Worm (Caenorhabditis elegans) whole organism, L4/young adult: ENCODE measurements around the gene aptf-2.

ENCODE experiments used
- W03F9.2 ChIP-seq: fragments of 150-350 bp; optimal IDR thresholded peaks from 2 replicates; lab custom pipeline; 2014; ENCODE audit warnings: missing biosample characterization, missing genetic modification characterization
- dao-5 ChIP-seq: sonication (generic microtip); optimal IDR thresholded peaks from 2 replicates; lab custom pipeline; 2016; ENCODE audit warnings: missing genotype, missing genetic modification characterization, moderate library complexity, missing compliant biosample characterization
- him-1 ChIP-seq: sonication (generic microtip); optimal IDR thresholded peaks from 2 replicates; lab custom pipeline; 2016; ENCODE audit warnings: missing genotype, missing genetic modification reagents, missing genetic modification characterization, missing compliant biosample characterization

The aptf-2 gene

DNA sequence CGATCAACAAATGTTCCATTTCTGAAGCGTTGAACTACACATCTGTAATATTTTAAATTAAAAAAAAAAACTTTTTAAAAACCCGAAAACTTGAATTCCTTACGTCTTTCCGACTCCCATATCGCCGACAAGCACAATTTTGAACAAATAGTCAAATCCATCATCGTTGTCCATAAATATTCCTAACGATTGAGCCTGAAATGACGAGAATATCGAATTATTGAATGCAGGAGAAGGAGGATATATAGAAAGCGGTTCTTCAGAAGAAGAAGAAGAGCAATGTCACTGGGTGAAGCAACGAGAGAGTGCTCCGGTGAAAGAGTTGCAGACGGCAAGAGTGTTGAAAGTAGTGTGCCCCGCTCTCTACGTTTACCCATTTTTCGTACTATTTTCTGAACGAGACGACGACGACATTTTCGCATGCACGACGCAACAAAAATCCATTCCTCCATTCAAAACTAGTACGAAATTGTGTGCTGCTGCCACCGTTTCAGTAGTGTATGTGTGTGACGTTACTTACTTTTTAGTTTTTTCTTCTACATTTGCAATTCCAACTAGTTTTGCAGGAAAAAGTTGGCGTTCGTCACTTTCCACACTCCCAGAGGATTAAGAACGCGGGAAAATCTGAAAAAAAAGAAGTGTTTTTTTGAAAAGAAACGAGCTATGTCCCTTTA lies 32.0 kb downstream of the aptf-2 start, which contains the start of gene rab-19:
TSS of gene rab-19 (minus strand) at position 624 of the 674 bp plus-strand sequence.
- TF ChIP-seq him-1 (tag; lab: Kevin White, UChicago), result no peak
- TF ChIP-seq dao-5 (tag; lab: Kevin White, UChicago), result no peak
- no peak for TF ChIP-seq W03F9.2

DNA sequence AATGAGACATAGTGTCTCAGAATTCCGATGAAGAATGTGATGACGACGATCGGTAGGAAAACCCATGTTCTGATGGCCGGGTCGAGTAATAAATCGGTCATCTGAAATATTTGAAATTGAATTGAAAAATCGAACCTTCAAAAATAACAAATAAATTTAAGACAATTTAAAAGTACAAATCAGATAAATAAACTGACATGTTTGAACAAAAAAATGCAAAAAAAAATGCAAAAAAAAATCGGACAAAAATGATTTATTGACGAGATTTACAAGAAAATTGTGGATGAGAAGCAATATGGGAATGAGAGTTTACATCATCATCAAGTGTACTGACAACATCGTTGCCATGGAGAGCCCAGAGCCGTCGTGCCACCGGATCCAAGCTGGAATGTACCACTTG lies 34.0 kb downstream of the aptf-2 start, which contains the start of gene emc-3:
TSS of gene emc-3 (minus strand) at position 101 of the 400 bp plus-strand sequence.
- TF ChIP-seq him-1 (tag; lab: Kevin White, UChicago) (no peak), W03F9.2 (no peak), dao-5 (tag; lab: Kevin White, UChicago) (no peak)

DNA sequence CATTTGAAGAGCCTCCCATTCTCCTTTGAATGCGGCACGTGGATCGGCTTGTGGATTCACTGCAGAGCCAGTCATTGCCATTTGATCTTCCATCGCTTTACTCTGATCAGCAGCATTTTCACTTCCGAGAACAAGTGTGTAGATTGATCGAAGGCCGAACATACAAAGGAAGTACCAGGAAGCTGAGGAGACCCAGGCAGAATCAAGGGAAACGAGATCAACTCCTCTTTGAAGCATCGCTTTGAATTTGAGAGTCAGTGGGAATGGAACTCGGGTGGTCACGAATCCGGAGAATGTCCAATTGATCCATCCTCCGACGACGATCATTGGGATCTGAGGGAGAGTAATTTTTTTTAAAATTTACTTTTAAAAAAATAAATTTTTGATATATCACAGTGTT lies 35.3 kb downstream of the aptf-2 start:
- TF ChIP-seq him-1 (tag; lab: Kevin White, UChicago) (no peak), W03F9.2 (no peak), dao-5 (tag; lab: Kevin White, UChicago) (no peak)

DNA sequence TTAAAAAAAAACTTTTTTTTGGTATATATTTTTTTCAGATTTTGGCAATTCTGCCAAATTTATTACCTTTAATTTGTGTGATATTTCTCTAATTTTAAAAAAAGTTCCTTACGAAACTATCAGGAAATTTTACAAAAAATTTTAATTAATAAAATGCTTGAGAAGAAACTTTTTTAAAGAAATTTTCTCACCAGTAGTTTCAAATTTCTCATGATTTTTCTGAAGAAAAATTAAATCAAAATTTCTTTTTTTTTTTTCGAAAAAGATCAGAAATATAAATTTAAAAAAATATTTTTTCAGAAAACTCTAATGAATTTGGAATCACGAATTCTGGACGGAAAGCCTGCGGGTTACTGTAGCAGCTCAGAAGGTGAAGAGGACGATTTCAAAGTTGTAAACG lies 38.1 kb downstream of the aptf-2 start, which contains the start of gene mau-8:
TSS of gene mau-8 (plus strand) at position 301 of the 400 bp plus-strand sequence.
- TF ChIP-seq dao-5 (tag; lab: Kevin White, UChicago), result no peak
- no peak for TF ChIP-seq W03F9.2
- TF ChIP-seq him-1 (tag; lab: Kevin White, UChicago), result no peak

DNA sequence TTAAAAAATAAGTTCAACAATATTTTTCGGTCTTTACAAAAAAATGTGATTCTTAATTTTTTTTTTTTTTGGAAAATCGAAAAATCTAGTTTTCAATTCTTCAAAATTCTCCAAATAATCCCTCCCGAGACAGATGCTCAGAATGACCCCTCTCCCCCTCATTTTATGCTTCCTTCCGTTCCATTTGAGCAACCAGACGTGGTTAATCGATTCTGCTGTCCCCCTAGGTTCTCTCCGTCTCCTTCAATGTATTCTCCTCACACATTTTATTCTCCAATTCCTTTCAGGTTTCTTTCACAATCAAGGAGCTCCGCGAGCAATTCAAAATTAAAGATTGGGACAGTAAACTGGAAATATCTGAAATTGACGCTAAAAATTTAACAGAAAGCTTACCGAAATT lies 40.9 kb downstream of the aptf-2 start:
- no peak for TF ChIP-seq W03F9.2

DNA sequence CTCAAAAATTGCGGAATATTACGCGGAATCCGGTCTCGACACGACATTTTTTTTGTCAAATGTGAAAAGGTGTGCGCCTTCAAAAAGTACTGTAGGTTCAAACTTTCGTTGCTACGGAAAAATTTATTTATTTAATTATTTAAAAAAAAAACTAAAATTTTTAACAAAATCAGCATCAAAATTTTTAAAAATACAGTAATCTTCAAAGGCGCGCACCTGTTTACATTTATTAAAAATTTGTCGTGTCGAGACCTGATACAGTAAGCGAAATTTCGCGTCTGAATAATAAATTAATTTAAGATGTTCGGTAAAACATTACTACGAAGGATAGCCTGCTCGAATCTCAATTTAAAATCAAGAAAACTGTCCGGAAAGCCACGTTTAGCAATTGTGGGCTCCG lies 44.2 kb downstream of the aptf-2 start, which contains the start of gene Y62E10A.6:
TSS of gene Y62E10A.6 (plus strand) at position 301 of the 400 bp plus-strand sequence.
- no peak for TF ChIP-seq him-1 (tag; lab: Kevin White, UChicago)
- TF ChIP-seq dao-5 (tag; lab: Kevin White, UChicago), result no peak
- TF ChIP-seq W03F9.2, result no peak

DNA sequence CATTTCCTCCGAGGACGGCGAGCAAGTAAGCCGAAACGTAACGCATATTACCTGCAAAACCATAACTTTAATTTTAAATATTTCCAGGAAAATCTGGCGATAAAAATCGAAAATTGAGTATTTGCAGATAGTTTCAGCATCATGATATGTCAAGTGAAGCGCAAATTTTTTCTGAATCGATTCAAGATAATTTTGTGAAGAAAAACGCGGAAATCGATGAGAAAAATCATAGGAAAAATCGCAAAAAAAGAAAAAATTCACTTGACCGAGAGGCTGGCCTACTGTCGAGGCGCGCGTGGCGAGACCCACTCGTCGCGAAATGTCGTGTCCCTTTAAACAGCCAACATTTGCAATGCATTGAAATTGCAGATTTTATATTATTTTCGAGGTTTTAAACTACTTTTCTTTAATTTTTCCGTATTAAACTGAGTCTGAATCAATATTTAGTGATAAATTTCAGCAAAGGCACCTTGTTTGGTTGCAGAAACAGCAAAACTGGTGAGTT lies 45.6 kb downstream of the aptf-2 start, which contains the start of the genes rla-2, popl-7 and Y62E10A.24:
TSS of gene rla-2 (minus strand) at position 51 of the 505 bp plus-strand sequence.
TSS of gene popl-7 (plus strand) at position 455 of the 505 bp plus-strand sequence.
TSS of gene Y62E10A.24 (plus strand) at position 476 of the 505 bp plus-strand sequence.
- no peak for TF ChIP-seq him-1 (tag; lab: Kevin White, UChicago)
- TF ChIP-seq dao-5 (tag; lab: Kevin White, UChicago), result no peak
- no peak for TF ChIP-seq W03F9.2

DNA sequence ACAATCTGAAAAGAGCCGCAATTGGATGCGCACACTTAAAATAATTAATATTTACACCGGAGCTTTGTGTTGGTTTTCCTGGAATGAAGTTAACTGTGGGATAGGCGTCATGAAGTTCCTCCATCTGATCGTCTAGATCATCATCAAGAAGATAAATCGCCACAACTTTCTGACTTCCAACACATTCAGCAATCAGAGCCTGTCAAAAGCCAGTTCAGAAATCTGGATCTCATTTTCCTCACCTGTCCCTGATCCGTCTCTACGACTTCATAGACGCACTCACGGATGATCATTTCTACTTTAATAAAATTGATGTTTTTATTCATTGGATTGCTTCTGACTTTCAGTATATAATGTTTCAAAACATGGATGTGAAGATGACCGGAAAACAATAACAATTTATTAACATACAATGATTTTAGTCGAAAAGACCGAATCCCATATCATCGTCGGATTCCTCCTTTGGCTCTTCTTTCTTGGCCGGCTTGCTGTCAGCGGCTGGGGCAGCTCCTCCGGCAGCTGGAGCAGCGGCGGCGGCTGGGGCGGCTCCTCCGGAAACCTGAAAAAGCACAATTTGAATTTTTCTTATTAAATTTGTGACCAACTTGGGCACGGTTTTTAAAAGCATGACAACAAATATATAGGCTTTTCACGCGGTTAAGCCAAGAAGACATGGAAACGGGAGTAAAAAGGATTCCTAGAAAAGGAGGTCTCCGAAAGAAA lies 46.6 kb downstream of the aptf-2 start, which contains the start of gene agt-1:
TSS of gene agt-1 (minus strand) at position 293 of the 723 bp plus-strand sequence.
- TF ChIP-seq him-1 (tag; lab: Kevin White, UChicago), result no peak
- TF ChIP-seq dao-5 (tag; lab: Kevin White, UChicago), result no peak
- TF ChIP-seq W03F9.2, result no peak

DNA sequence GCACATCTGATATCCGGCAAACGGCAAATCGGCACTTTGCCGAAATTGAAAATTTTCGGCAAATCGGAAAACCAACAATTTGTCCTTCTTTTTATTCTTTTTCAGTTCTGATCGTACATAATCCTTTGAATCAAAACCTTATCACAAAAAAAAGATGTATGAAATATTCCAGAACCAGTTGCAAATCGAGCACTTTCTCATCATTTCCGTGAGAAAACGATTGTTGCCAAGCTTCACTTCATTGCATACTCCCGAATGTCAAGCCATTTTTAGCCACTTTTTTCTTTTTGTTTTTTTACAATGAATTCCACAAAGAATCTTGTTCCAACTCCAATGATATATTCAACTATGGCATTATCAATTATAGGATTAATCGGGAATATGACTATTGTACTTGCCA lies 51.0 kb downstream of the aptf-2 start, which contains the start of gene srsx-25:
TSS of gene srsx-25 (plus strand) at position 301 of the 400 bp plus-strand sequence.
- TF ChIP-seq him-1 (tag; lab: Kevin White, UChicago) (no peak), dao-5 (tag; lab: Kevin White, UChicago) (no peak), W03F9.2 (no peak)
